Fruit fly (Drosophila melanogaster) S2 (cell line): ENCODE results near the gene Sap30.

Experiments
- CG8478 ChIP-seq: fragments of >200 bp; optimal IDR thresholded peaks from 2 replicates; lab custom pipeline; 2018
- CTCF ChIP-seq, 2 experiments: fragments of >200 bp; optimal IDR thresholded peaks; 2 replicates each; lab custom pipeline; 2018

DNA sequence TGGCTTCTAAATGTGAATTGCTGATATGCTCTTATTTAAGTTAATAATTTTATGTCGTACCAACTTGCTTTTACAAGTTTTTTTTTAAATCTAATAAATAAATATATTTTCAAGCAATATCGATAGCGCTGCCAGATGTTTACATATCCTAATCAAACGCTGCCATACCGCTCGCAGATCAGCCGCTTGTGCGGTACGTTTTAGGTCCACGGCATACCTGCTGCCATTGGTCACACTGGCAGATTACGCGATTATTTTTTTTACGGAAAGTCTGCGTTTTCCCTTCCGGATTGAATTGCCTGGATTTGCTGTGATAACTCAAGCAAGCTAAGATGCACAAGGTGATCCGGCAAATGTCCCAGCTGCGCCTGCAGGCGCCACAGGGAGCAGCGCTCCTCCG, 3.3 kb upstream of the Sap30 start, which contains the start of gene mRpL22:
- TF ChIP-seq CTCF (optimal IDR thresholded peaks at IDR 0.05; lab: Kevin White, UChicago): peak in 1 of 2 experiments; percentile 31
- no peak for TF ChIP-seq CG8478 (lab: Kevin White, UChicago)
